Worm (Caenorhabditis elegans) whole organism, L4 larva: ENCODE results near the gene gei-13.
A peak's percentile ranks its signal among the peaks of the same experiment; 100 is the strongest.

ENCODE experiments used
- F10B5.3 ChIP-seq: sonication (generic microtip); optimal IDR thresholded peaks from 2 replicates; lab custom pipeline; 2016; ENCODE audit warnings: mild to moderate bottlenecking, missing genetic modification characterization, missing compliant biosample characterization
- F44E2.7 ChIP-seq: fragments of 200-800 bp; sonication (Bioruptor generic); IDR thresholded peaks from 2 replicates; pipeline ENCODE4 v2.1.2; 2022; ENCODE audit warnings: missing genetic modification characterization, missing compliant biosample characterization
- F49E8.2 ChIP-seq: sonication (generic microtip); optimal IDR thresholded peaks from 2 replicates; lab custom pipeline; 2016; ENCODE audit warnings: missing compliant biosample characterization, mild to moderate bottlenecking, missing genetic modification characterization, borderline replicate concordance
- Y75B8A.6 ChIP-seq: fragments of 200-800 bp; sonication (Bioruptor generic); IDR thresholded peaks from 2 replicates; pipeline ENCODE4 v1.3.6; 2022; ENCODE audit warnings: missing genetic modification reagents, missing genetic modification characterization, missing compliant biosample characterization
- ZK337.2 ChIP-seq: fragments of 200-800 bp; sonication (Bioruptor generic); IDR thresholded peaks from 2 replicates; pipeline ENCODE4 v1.3.6; 2022; ENCODE audit warnings: missing genetic modification reagents, missing genetic modification characterization, missing compliant biosample characterization
- arid-1 ChIP-seq: fragments of 200-800 bp; sonication (Bioruptor generic); conservative IDR thresholded peaks from 2 replicates; pipeline ENCODE4 v1.3.6; 2022; ENCODE audit warnings: missing genetic modification reagents, missing genetic modification characterization, missing compliant biosample characterization
- attf-4 ChIP-seq: sonication (generic microtip); optimal IDR thresholded peaks from 3 replicates; lab custom pipeline; 2017; ENCODE audit warnings: missing biosample characterization, missing genetic modification characterization
- ceh-28 ChIP-seq: fragments of 150-350 bp; optimal IDR thresholded peaks from 2 replicates; lab custom pipeline; 2014; ENCODE audit warnings: missing biosample characterization, missing genetic modification reagents, missing genetic modification characterization
- ceh-82 ChIP-seq: sonication (generic microtip); optimal IDR thresholded peaks from 2 replicates; lab custom pipeline; 2017; ENCODE audit warnings: missing biosample characterization, missing genetic modification characterization
- daf-19 ChIP-seq: fragments of 200-800 bp; sonication (Bioruptor generic); conservative IDR thresholded peaks from 2 replicates; pipeline ENCODE4 v1.3.6; 2022; ENCODE audit warnings: missing genetic modification characterization, missing compliant biosample characterization
- daf-8 ChIP-seq: fragments of 200-800 bp; sonication (Bioruptor generic); IDR thresholded peaks from 2 replicates; pipeline ENCODE4 v1.3.6; 2022; ENCODE audit warnings: missing genetic modification characterization, missing compliant biosample characterization
- dmd-6 ChIP-seq: fragments of 200-800 bp; sonication (Bioruptor generic); IDR thresholded peaks from 2 replicates; pipeline ENCODE4 v1.3.6; 2022; ENCODE audit warnings: missing genetic modification reagents, missing genetic modification characterization, missing compliant biosample characterization
- dmd-9 ChIP-seq: fragments of 200-800 bp; sonication (Bioruptor generic); IDR thresholded peaks from 2 replicates; pipeline ENCODE4 v1.3.6; 2022; ENCODE audit warnings: missing genetic modification reagents, missing genetic modification characterization, missing compliant biosample characterization
- dpl-1 ChIP-seq: fragments of 150-350 bp; optimal IDR thresholded peaks from 2 replicates; lab custom pipeline; 2014; ENCODE audit warnings: missing biosample characterization, missing genetic modification reagents, missing genetic modification characterization
- duxl-1 ChIP-seq: sonication (generic microtip); optimal IDR thresholded peaks from 2 replicates; lab custom pipeline; 2016; ENCODE audit warnings: mild to moderate bottlenecking, missing genetic modification characterization, moderate library complexity, missing compliant biosample characterization; ENCODE audit not compliant: poor library complexity
- dve-1 ChIP-seq: sonication (generic microtip); optimal IDR thresholded peaks from 2 replicates; lab custom pipeline; 2017; ENCODE audit warnings: antibody characterized with exemption, mild to moderate bottlenecking, missing genetic modification characterization, missing compliant biosample characterization; ENCODE audit not compliant: insufficient read depth
- egl-27 ChIP-seq: sonication (generic microtip); optimal IDR thresholded peaks from 3 replicates; lab custom pipeline; 2017; ENCODE audit warnings: missing biosample characterization, missing genetic modification reagents, missing genetic modification characterization
- gei-8 ChIP-seq: fragments of 200-800 bp; sonication (Bioruptor generic); optimal IDR thresholded peaks from 2 replicates; lab custom pipeline; 2018; ENCODE audit warnings: mild to moderate bottlenecking, missing genetic modification characterization, missing compliant biosample characterization
- hif-1 ChIP-seq, 2 experiments: sonication (generic microtip); optimal IDR thresholded peaks; 2 replicates each; lab custom pipeline; 2016 to 2017; ENCODE audit warnings: missing compliant biosample characterization in 2 of 2, missing genetic modification characterization in 2 of 2, missing genetic modification reagents in 2 of 2, missing genotype in 2 of 2, mild to moderate bottlenecking in 1 of 2
- hlh-11 ChIP-seq: fragments of 200-800 bp; sonication (Bioruptor generic); optimal IDR thresholded peaks from 2 replicates; lab custom pipeline; 2018; ENCODE audit warnings: mild to moderate bottlenecking, missing genetic modification characterization, missing compliant biosample characterization
- hlh-30 ChIP-seq: sonication (generic microtip); optimal IDR thresholded peaks from 2 replicates; lab custom pipeline; 2017; ENCODE audit warnings: antibody characterized with exemption, mild to moderate bottlenecking, missing genetic modification characterization, missing compliant biosample characterization; ENCODE audit not compliant: insufficient read depth
- lim-7 ChIP-seq: fragments of 200-800 bp; sonication (Bioruptor generic); IDR thresholded peaks from 2 replicates; pipeline ENCODE4 v1.3.6; 2022; ENCODE audit warnings: missing genetic modification characterization, missing compliant biosample characterization
- lir-3 ChIP-seq: sonication (generic microtip); optimal IDR thresholded peaks from 2 replicates; lab custom pipeline; 2016; ENCODE audit warnings: mild to moderate bottlenecking, missing genetic modification characterization, missing compliant biosample characterization
- madf-5 ChIP-seq, 2 experiments: fragments of 200-800 bp; sonication (Bioruptor generic); IDR thresholded peaks; 2 replicates each; pipeline ENCODE4 v1.3.6; 2022; ENCODE audit warnings: missing compliant biosample characterization in 2 of 2, missing genetic modification characterization in 2 of 2
- mdl-1 ChIP-seq, 2 experiments: fragments of 150-350 bp in 1 of 2; sonication (generic microtip) in 1 of 2; optimal IDR thresholded peaks; 2 replicates each; lab custom pipeline; 2014 to 2017; ENCODE audit warnings: missing biosample characterization in 2 of 2, missing genetic modification characterization in 2 of 2
- mdt-29 ChIP-seq: fragments of 200-800 bp; sonication (Bioruptor generic); IDR thresholded peaks from 2 replicates; pipeline ENCODE4 v1.3.6; 2022; ENCODE audit warnings: missing genetic modification reagents, missing genetic modification characterization, missing compliant biosample characterization
- mes-2 ChIP-seq: sonication (generic microtip); optimal IDR thresholded peaks from 2 replicates; lab custom pipeline; 2016; ENCODE audit warnings: missing genotype, mild to moderate bottlenecking, missing genetic modification characterization, missing compliant biosample characterization; ENCODE audit not compliant: poor library complexity, severe bottlenecking
- mxl-3 ChIP-seq: fragments of 200-800 bp; sonication (Bioruptor generic); optimal IDR thresholded peaks from 2 replicates; lab custom pipeline; 2018; ENCODE audit warnings: mild to moderate bottlenecking, missing genetic modification characterization, missing compliant biosample characterization
- nhr-11 ChIP-seq: fragments of 150-350 bp; optimal IDR thresholded peaks from 2 replicates; lab custom pipeline; 2014; ENCODE audit warnings: missing biosample characterization, missing genetic modification characterization
- nhr-25 ChIP-seq: sonication (generic microtip); optimal IDR thresholded peaks from 2 replicates; lab custom pipeline; 2017; ENCODE audit warnings: missing genetic modification characterization, mild to moderate bottlenecking, missing compliant biosample characterization, antibody characterized with exemption, moderate library complexity, borderline replicate concordance; ENCODE audit not compliant: insufficient read depth
- nhr-41 ChIP-seq: fragments of 200-800 bp; sonication (Bioruptor generic); IDR thresholded peaks from 2 replicates; pipeline ENCODE4 v1.3.6; 2022; ENCODE audit warnings: missing genetic modification reagents, missing genetic modification characterization, missing compliant biosample characterization
- nhr-6 ChIP-seq: fragments of 150-350 bp; optimal IDR thresholded peaks from 2 replicates; lab custom pipeline; 2014; ENCODE audit warnings: missing biosample characterization, missing genetic modification characterization
- nhr-76 ChIP-seq: fragments of 150-350 bp; optimal IDR thresholded peaks from 2 replicates; lab custom pipeline; 2014; ENCODE audit warnings: missing biosample characterization, missing genetic modification characterization
- nhr-77 ChIP-seq: fragments of 150-350 bp; optimal IDR thresholded peaks from 2 replicates; lab custom pipeline; 2014; ENCODE audit warnings: missing biosample characterization, missing genetic modification characterization
- pqm-1 ChIP-seq: sonication (generic microtip); optimal IDR thresholded peaks from 2 replicates; lab custom pipeline; 2017; ENCODE audit warnings: missing biosample characterization, missing genetic modification characterization
- rbr-2 ChIP-seq: sonication (generic microtip); optimal IDR thresholded peaks from 2 replicates; lab custom pipeline; 2016; ENCODE audit warnings: missing genotype, missing genetic modification characterization, missing compliant biosample characterization
- snpc-4 ChIP-seq: fragments of 150-350 bp; optimal IDR thresholded peaks from 2 replicates; lab custom pipeline; 2014; ENCODE audit warnings: missing biosample characterization, missing genetic modification characterization
- spr-1 ChIP-seq: sonication (generic microtip); optimal IDR thresholded peaks from 2 replicates; lab custom pipeline; 2016; ENCODE audit warnings: mild to moderate bottlenecking, missing genetic modification characterization, missing compliant biosample characterization
- tag-97 ChIP-seq: fragments of 200-800 bp; sonication (Bioruptor generic); IDR thresholded peaks from 2 replicates; pipeline ENCODE4 v1.3.6; 2022; ENCODE audit warnings: missing genetic modification characterization, missing compliant biosample characterization
- unc-39 ChIP-seq: sonication (generic microtip); optimal IDR thresholded peaks from 2 replicates; lab custom pipeline; 2017; ENCODE audit warnings: missing biosample characterization, missing genetic modification characterization
- unc-62 ChIP-seq, 3 experiments: fragments of 150-350 bp in 1 of 3; sonication (generic microtip); optimal IDR thresholded peaks in 2 of 3; peaks in 1 of 3; 1 replicate in 1 of 3; 2 replicates in 2 of 3; lab custom pipeline; 2014 to 2017; ENCODE audit warnings: missing biosample characterization in 3 of 3, missing genetic modification characterization in 3 of 3, missing genetic modification reagents in 3 of 3, missing genotype in 1 of 3
- vab-7 ChIP-seq: fragments of 200-800 bp; sonication (Bioruptor generic); IDR thresholded peaks from 2 replicates; pipeline ENCODE4 v1.3.6; 2022; ENCODE audit warnings: missing genetic modification reagents, missing genetic modification characterization, missing compliant biosample characterization
- zag-1 ChIP-seq: fragments of 150-350 bp; optimal IDR thresholded peaks from 2 replicates; lab custom pipeline; 2014; ENCODE audit warnings: missing biosample characterization, missing genetic modification characterization
- zfp-3 ChIP-seq: fragments of 200-800 bp; sonication (Bioruptor generic); conservative IDR thresholded peaks from 2 replicates; pipeline ENCODE4 v1.3.6; 2022; ENCODE audit warnings: missing genetic modification reagents, missing genetic modification characterization, missing compliant biosample characterization
- zip-11 ChIP-seq: fragments of 200-800 bp; sonication (Bioruptor generic); IDR thresholded peaks from 2 replicates; pipeline ENCODE4 v1.3.6; 2022; ENCODE audit warnings: missing genetic modification characterization, missing compliant biosample characterization
- ztf-7 ChIP-seq: fragments of 150-350 bp; optimal IDR thresholded peaks from 2 replicates; lab custom pipeline; 2014; ENCODE audit warnings: missing biosample characterization, missing genetic modification characterization

gei-13 gene

ce11 chrIII:9616933-9617332, 20.0 kb downstream of the gei-13 start (continued):
- TF ChIP-seq madf-5 (GFP tag; IDR thresholded peaks at IDR 0.05; lab: Robert Waterston, UW) (no peak), dmd-9 (GFP tag; lab: Robert Waterston, UW) (no peak), vab-7 (GFP tag; lab: Robert Waterston, UW) (0 out of 2 replicates have a peak, but pooled peaks have one; percentile 34), lir-3 (no peak), nhr-77 (tag; lab: Kevin White, UChicago) (no peak), ceh-82 (no peak), snpc-4 (tag; lab: Kevin White, UChicago) (no peak), hlh-11 (no peak), F49E8.2 (tag; lab: Kevin White, UChicago) (peak; percentile 97), Y75B8A.6 (GFP tag; lab: Robert Waterston, UW) (no peak), hif-1 (tag; optimal IDR thresholded peaks at IDR 0.05; lab: Kevin White, UChicago) (no peak), unc-62 (GFP tag; optimal IDR thresholded peaks at IDR 0.05 in 1 of 2; lab: Kevin White, UChicago) (no peak), unc-62 (tag; optimal IDR thresholded peaks at IDR 0.05; lab: Kevin White, UChicago) (no peak), lim-7 (GFP tag; lab: Robert Waterston, UW) (no peak), ztf-7 (tag; lab: Kevin White, UChicago) (no peak), attf-4 (tag; lab: Kevin White, UChicago) (no peak), egl-27 (tag; lab: Kevin White, UChicago) (no peak), rbr-2 (tag; lab: Kevin White, UChicago) (no peak), pqm-1 (tag; lab: Kevin White, UChicago) (no peak), F10B5.3 (tag; lab: Kevin White, UChicago) (no peak), dpl-1 (no peak), nhr-41 (GFP tag; lab: Robert Waterston, UW) (no peak), nhr-25 (tag; lab: Kevin White, UChicago) (no peak), zag-1 (no peak), arid-1 (GFP tag; lab: Robert Waterston, UW) (peak; percentile 73; the same call in 1 of the 2 replicates), daf-19 (GFP tag; lab: Robert Waterston, UW) (no peak), dmd-6 (GFP tag; lab: Robert Waterston, UW) (no peak), daf-8 (GFP tag; lab: Robert Waterston, UW) (no peak), nhr-76 (tag; lab: Kevin White, UChicago) (no peak), tag-97 (GFP tag; lab: Robert Waterston, UW) (no peak), unc-39 (tag; lab: Kevin White, UChicago) (no peak), nhr-6 (tag; lab: Kevin White, UChicago) (no peak), zip-11 (GFP tag; lab: Robert Waterston, UW) (no peak), mxl-3 (no peak), mdl-1 (tag; optimal IDR thresholded peaks at IDR 0.05; lab: Kevin White, UChicago) (no peak), nhr-11 (no peak), mes-2 (tag; lab: Kevin White, UChicago) (no peak), F44E2.7 (no peak), hlh-30 (tag; lab: Kevin White, UChicago) (no peak), spr-1 (tag; lab: Kevin White, UChicago) (no peak), duxl-1 (tag; lab: Kevin White, UChicago) (no peak), ZK337.2 (GFP tag; lab: Robert Waterston, UW) (no peak), zfp-3 (GFP tag; lab: Robert Waterston, UW) (no peak), ceh-28 (tag; lab: Kevin White, UChicago) (no peak), gei-8 (GFP tag; lab: Kevin White, UChicago) (no peak), mdt-29 (GFP tag; lab: Robert Waterston, UW) (peak; percentile 47; the same call in 1 of the 2 replicates), dve-1 (no peak)
